Fruit fly (Drosophila melanogaster) whole organism, prepupa: Measurements from ENCODE around the gene CG42263.

Experiments
- CG16779 ChIP-seq: fragments of 200-800 bp; sonication (Bioruptor generic); optimal IDR thresholded peaks from 3 replicates; lab custom pipeline; 2017; ENCODE audit warnings: missing biosample characterization, mild to moderate bottlenecking, missing genetic modification characterization
- CG34406 ChIP-seq: fragments of 200-800 bp; sonication (Bioruptor generic); optimal IDR thresholded peaks from 3 replicates; lab custom pipeline; 2016; ENCODE audit warnings: missing biosample characterization, missing genetic modification characterization
- CG4318 ChIP-seq: fragments of 200-800 bp; sonication (Bioruptor generic); optimal IDR thresholded peaks from 3 replicates; lab custom pipeline; 2017; ENCODE audit warnings: missing biosample characterization, mild to moderate bottlenecking, missing genetic modification characterization
- Hr39 ChIP-seq: fragments of 200-800 bp; sonication (Bioruptor generic); optimal IDR thresholded peaks from 2 replicates; lab custom pipeline; 2016; ENCODE audit warnings: missing biosample characterization, missing genetic modification characterization
- Smox ChIP-seq: fragments of 200-800 bp; sonication (Bioruptor generic); optimal IDR thresholded peaks from 3 replicates; lab custom pipeline; 2016; ENCODE audit warnings: missing biosample characterization, missing genetic modification characterization
- dac ChIP-seq: fragments of 200-800 bp; sonication (Bioruptor generic); optimal IDR thresholded peaks from 2 replicates; lab custom pipeline; 2017; ENCODE audit warnings: missing biosample characterization, mild to moderate bottlenecking, missing genetic modification characterization
- svp ChIP-seq: fragments of 200-800 bp; sonication (Bioruptor generic); peaks from one replicate; lab custom pipeline; 2016; ENCODE audit warnings: missing biosample characterization, missing genetic modification characterization
- topi ChIP-seq: fragments of 200-800 bp; sonication (Bioruptor generic); optimal IDR thresholded peaks from 3 replicates; lab custom pipeline; 2016; ENCODE audit warnings: missing biosample characterization, missing genetic modification characterization
- vri ChIP-seq: fragments of 200-800 bp; sonication (Bioruptor generic); optimal IDR thresholded peaks from 3 replicates; lab custom pipeline; 2016; ENCODE audit warnings: missing biosample characterization, mild to moderate bottlenecking, missing genetic modification characterization

DNA sequence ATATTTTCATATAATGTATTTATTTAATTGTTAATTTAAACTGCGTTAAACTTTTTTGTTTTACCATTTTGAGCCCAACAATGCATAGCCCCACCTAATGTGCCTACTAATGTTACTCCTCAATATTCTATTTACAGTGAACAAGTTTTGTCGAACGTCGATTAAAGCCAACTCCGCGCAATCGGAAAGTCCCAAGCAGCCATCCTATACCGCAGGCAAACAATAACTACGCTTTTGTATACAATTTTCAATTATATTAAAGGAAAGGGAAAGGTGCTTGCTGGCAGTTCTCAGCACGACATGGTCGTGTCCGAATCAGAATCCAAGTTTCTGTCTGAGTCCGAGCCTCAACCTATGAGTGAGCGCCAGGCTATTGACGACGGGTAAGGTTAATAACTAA is 25.8 kb upstream of the CG42263 start, which contains the start of gene CG17732:
- TF ChIP-seq dac (GFP tag; lab: Kevin White, UChicago) (no peak), topi (GFP tag; lab: Kevin White, UChicago) (no peak), CG4318 (GFP tag; lab: Kevin White, UChicago) (no peak), svp (GFP tag; lab: Kevin White, UChicago) (no peak), vri (GFP tag; lab: Kevin White, UChicago) (no peak), CG16779 (tag; lab: Kevin White, UChicago) (no peak), Smox (GFP tag; lab: Kevin White, UChicago) (no peak), CG34406 (GFP tag; lab: Kevin White, UChicago) (no peak), Hr39 (GFP tag; lab: Kevin White, UChicago) (no peak)
